Fruit fly (Drosophila melanogaster): ENCODE measurements around the gene CG1677.

CG1677 gene

dm6 chrX:7333298-7333743, 72.3 kb downstream of the CG1677 start:
- peak; percentile 42; the same call in 1 of the 2 replicates for TF ChIP-seq sob (GFP tag; IDR thresholded peaks at IDR 0.05)
- peak; percentile 17 for TF ChIP-seq oc (tag; optimal IDR thresholded peaks at IDR 0.05)
- peak; percentile 76; the same call in 2 of the 3 replicates for TF ChIP-seq otp (GFP tag; IDR thresholded peaks at IDR 0.05)
- TF ChIP-seq CG10321 (GFP tag; IDR thresholded peaks at IDR 0.05) = no peak
- TF ChIP-seq lmd (GFP tag; IDR thresholded peaks at IDR 0.05) = no peak
- TF ChIP-seq psq (GFP tag; optimal IDR thresholded peaks at IDR 0.05) = peak; percentile 9
- TF ChIP-seq stwl (tag; optimal IDR thresholded peaks at IDR 0.05) = peak; percentile 18
- TF ChIP-seq CG13424 (tag; optimal IDR thresholded peaks at IDR 0.05) = peak; percentile 13
- TF ChIP-seq CG15696 (tag; optimal IDR thresholded peaks at IDR 0.05) = peak; percentile 86
- TF ChIP-seq CG6813 (GFP tag; optimal IDR thresholded peaks at IDR 0.05) = peak; percentile 58
- peak; percentile 67 for TF ChIP-seq CG15601 (tag; optimal IDR thresholded peaks at IDR 0.05)
- peak; percentile 33 for TF ChIP-seq CG9727 (GFP tag; optimal IDR thresholded peaks at IDR 0.05)
- TF ChIP-seq Xrp1 (GFP tag; IDR thresholded peaks at IDR 0.05) = peak; percentile 79
- peak; percentile 20 for TF ChIP-seq CG30431 (GFP tag; optimal IDR thresholded peaks at IDR 0.05)
- peak; percentile 38 for TF ChIP-seq CG12769 (tag; optimal IDR thresholded peaks at IDR 0.05)
- peak; percentile 1 for TF ChIP-seq CG12659 (GFP tag; optimal IDR thresholded peaks at IDR 0.05)
- no peak; the same call in 1 of the 2 replicates for TF ChIP-seq E2f2 (GFP tag; IDR thresholded peaks at IDR 0.05)
- TF ChIP-seq CG31365 (tag; optimal IDR thresholded peaks at IDR 0.05) = peak; percentile 12
- peak; percentile 14 for TF ChIP-seq CG17912 (GFP tag; optimal IDR thresholded peaks at IDR 0.05)
- peak; percentile 54 for TF ChIP-seq gsb-n (tag; optimal IDR thresholded peaks at IDR 0.05)
- no peak for TF ChIP-seq jigr1 (GFP tag; IDR thresholded peaks at IDR 0.05)
- no peak for TF ChIP-seq lov (optimal IDR thresholded peaks at IDR 0.05)
- TF ChIP-seq lov (GFP tag; IDR thresholded peaks at IDR 0.05) = peak; percentile 42; the same call in 1 of the 3 replicates
- peak; percentile 39 for TF ChIP-seq CG10654 (GFP tag; optimal IDR thresholded peaks at IDR 0.05)
- no peak for TF ChIP-seq gcm (GFP tag; optimal IDR thresholded peaks at IDR 0.05)
- peak; percentile 74 for TF ChIP-seq CG7987 (GFP tag; optimal IDR thresholded peaks at IDR 0.05)
- peak; percentile 16 for TF ChIP-seq CG17385 (GFP tag; optimal IDR thresholded peaks at IDR 0.05)
- peak; percentile 46 for TF ChIP-seq CG10543 (GFP tag; optimal IDR thresholded peaks at IDR 0.05)
- no peak for TF ChIP-seq ttk (GFP tag; IDR thresholded peaks at IDR 0.05)
- TF ChIP-seq abd-A (tag; optimal IDR thresholded peaks at IDR 0.05) = no peak
- TF ChIP-seq HHEX (GFP tag; optimal IDR thresholded peaks at IDR 0.05) = no peak
- TF ChIP-seq wdn (GFP tag; IDR thresholded peaks at IDR 0.05) = peak; percentile 38; the same call in 1 of the 2 replicates
- TF ChIP-seq CG9876 (GFP tag; optimal IDR thresholded peaks at IDR 0.05) = peak; percentile 24
- TF ChIP-seq CG3838 (GFP tag; optimal IDR thresholded peaks at IDR 0.05) = peak; percentile 56
- TF ChIP-seq CG12071 (GFP tag; optimal IDR thresholded peaks at IDR 0.05) = peak; percentile 71
- peak; percentile 58; the same call in 1 of the 3 replicates for TF ChIP-seq z (GFP tag; IDR thresholded peaks at IDR 0.05)
- peak; percentile 37 for TF ChIP-seq Mes4 (GFP tag; optimal IDR thresholded peaks at IDR 0.05)
- TF ChIP-seq org-1 (GFP tag; optimal IDR thresholded peaks at IDR 0.05) = peak; percentile 51
- peak; percentile 33 for TF ChIP-seq twi (tag; optimal IDR thresholded peaks at IDR 0.05)
- peak; percentile 20; the same call in 1 of the 2 replicates for TF ChIP-seq E2f1 (GFP tag; IDR thresholded peaks at IDR 0.05)
- peak; percentile 28 for TF ChIP-seq dmrt99B (tag; optimal IDR thresholded peaks at IDR 0.05)
- peak; percentile 55 for TF ChIP-seq CG11398 (GFP tag; optimal IDR thresholded peaks at IDR 0.05)
- peak; percentile 47 for TF ChIP-seq CG4854 (GFP tag; optimal IDR thresholded peaks at IDR 0.05)
- peak; percentile 24 for TF ChIP-seq bcd (GFP tag; optimal IDR thresholded peaks at IDR 0.05)
- peak in 1 of 2 experiments; percentile 61 for TF ChIP-seq Pdp1 (GFP tag; optimal IDR thresholded peaks at IDR 0.05)
- TF ChIP-seq tup (GFP tag; optimal IDR thresholded peaks at IDR 0.05) = peak; percentile 65
- TF ChIP-seq CG6654 (GFP tag; optimal IDR thresholded peaks at IDR 0.05) = peak; percentile 93
- peak; percentile 62; the same call in 1 of the 2 replicates for TF ChIP-seq CG1024 (GFP tag; IDR thresholded peaks at IDR 0.05)
- peak; percentile 59; the same call in 1 of the 2 replicates for TF ChIP-seq HLH3B (GFP tag; IDR thresholded peaks at IDR 0.05)

Measured in whole organism, embryonic.